Worm (Caenorhabditis elegans) whole organism, L4/young adult: ENCODE results near the gene F54H12.8.
"Not testable (repeated sequence)": the region's sequence is repeated elsewhere in the genome, so short reads cannot be mapped to it uniquely, and the experiment has no call there.

Source experiments
- W03F9.2 ChIP-seq: fragments of 150-350 bp; optimal IDR thresholded peaks from 2 replicates; lab custom pipeline; 2014; ENCODE audit warnings: missing biosample characterization, missing genetic modification characterization
- dao-5 ChIP-seq: sonication (generic microtip); optimal IDR thresholded peaks from 2 replicates; lab custom pipeline; 2016; ENCODE audit warnings: missing genotype, missing genetic modification characterization, moderate library complexity, missing compliant biosample characterization
- him-1 ChIP-seq: sonication (generic microtip); optimal IDR thresholded peaks from 2 replicates; lab custom pipeline; 2016; ENCODE audit warnings: missing genotype, missing genetic modification reagents, missing genetic modification characterization, missing compliant biosample characterization

The F54H12.8 gene

DNA sequence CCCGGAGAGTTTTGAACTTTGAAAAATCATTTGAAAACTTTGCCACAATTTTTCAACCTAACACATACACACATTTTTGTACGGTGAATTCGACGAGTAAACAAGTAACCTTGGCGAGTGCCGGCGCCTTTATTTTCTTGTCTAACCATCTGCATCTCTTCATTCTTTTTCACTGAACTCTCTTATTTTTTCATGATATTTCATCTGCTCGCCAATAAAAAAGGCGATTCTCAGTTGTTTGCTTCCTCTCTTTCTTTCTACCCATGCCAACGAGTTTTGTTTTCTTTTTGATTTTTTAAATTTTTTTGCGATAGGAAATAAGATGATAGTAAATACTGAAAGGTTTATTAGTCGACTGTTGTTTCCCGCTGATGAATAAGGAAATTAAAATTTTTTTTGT, 9.7 kb upstream of the F54H12.8 start:
- TF ChIP-seq W03F9.2 (tag; lab: Kevin White, UChicago) (no peak), dao-5 (no peak), him-1 (no peak)

DNA sequence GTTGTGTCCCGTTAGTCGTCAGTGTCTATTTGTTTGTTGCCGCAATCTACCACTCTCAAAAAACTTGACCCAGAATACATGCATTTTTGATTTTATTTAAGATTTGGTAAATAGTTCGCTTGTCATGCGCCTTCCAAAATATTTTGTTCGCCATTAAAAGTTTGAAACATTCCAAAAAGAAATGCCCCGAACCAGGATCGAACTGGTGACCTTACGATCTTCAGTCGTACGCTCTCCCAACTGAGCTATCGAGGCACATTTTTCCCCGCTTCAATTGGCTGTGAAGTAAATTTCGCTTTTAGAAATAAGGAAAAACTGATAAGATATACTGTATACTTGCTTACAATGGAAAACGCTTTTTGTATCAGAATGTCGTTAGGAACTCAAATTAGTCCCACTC, 9.3 kb upstream of the F54H12.8 start:
- no peak for TF ChIP-seq dao-5
- no peak for TF ChIP-seq him-1
- no peak for TF ChIP-seq W03F9.2 (tag; lab: Kevin White, UChicago)

DNA sequence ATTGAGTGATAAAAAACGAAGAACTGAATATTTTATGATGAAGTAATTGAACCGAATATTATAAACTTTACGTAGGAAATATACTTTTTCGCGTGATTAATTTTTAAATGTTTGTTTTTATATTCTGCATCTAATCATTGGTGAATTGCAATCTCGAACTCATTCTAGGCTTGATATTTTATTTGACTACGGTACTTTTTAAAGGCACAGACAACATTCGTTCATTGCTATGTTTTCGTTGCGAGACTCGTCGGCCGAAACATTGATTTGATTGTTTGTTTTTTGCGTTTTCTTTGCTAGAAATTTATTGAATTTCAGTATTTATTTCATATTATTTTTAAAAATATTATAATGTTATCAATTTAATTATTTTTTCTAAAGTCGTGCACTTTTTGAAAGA, 8.8 kb upstream of the F54H12.8 start, which contains the start of gene C06G4.4:
Gene C06G4.4, minus strand, starts transcription at position 36 of the 400 bp plus-strand sequence.
- TF ChIP-seq him-1 (no peak), dao-5 (no peak), W03F9.2 (tag; lab: Kevin White, UChicago) (peak; percentile 16)

DNA sequence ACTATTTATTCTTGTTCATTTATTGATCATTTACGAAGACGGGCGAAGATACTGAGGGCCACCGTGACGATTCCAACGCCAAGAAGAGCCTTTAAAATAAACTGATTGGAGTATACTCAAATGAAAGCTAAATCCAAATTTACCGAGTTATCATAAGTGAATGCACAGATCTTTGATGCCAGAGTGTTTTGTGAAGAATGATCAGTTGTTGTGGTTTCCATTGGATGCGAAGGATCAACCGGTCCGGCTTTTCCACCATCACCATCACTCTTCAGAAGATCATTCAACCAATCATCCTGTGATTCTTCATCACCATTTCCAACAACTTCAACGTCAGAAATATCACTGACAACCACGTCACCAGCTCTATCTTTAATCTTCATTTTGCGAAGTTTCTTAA, 8.2 kb upstream of the F54H12.8 start:
- TF ChIP-seq W03F9.2 (tag; lab: Kevin White, UChicago) (no peak), dao-5 (no peak), him-1 (no peak)

DNA sequence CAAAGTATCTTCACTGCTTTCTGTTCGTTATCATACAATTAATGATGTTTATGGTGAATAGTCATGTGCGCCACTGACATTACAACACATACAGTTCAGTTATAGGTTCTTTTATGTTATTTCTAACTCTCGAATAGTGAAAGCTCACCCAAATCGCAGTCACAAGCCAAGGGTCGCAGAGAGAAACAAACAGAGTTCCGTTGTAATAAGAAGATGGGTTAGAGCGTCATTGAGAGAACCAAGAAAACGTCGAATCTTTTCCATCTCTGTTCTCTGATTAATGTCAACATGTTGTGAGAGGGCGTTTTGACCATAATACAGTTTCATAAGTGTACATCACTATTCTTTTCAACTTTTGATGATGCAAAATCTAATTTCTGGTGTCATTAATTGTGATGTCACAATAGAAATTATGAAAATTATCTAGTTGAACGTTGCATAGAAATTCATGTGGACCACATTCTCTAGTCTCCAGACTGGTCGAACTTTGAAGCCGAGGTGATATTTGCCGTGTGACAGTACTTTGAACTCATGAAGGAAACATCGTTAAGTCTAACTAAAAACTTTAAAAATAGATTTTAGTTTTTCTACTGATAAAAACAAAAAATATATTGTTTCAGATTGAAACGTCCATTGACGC, 5.1 kb upstream of the F54H12.8 start:
- TF ChIP-seq W03F9.2 (tag; lab: Kevin White, UChicago), result no peak
- TF ChIP-seq him-1, result no peak
- TF ChIP-seq dao-5, result no peak

DNA sequence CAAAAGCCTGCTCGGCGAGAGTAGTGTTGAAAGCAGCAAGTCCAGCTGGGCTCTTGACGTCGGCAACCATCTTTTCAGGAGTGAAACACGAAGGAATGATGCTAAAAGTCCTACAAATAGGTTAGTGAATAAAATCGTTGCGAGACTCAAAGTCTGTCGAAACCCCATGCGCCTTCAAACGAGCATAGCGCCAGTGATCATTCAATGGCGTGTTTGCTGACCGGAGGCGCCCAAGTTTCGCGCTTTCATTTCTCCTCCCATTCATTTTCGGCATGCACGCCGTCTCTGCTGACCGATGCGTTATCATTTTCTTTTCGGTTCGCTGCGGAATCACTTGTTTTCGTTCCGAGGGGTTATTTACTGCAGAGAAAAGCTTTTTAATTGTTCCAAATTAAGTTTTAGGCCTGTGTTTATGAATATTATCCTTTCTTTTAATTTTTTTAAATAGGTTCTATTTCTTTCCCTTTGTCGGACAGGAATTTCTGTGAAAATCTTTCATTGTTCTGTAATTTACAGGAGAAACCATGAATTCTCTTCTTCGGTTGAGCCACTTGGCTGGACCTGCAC, 4.3 kb upstream of the F54H12.8 start, which contains the start of the genes eef-1B.1 and aco-2:
Gene eef-1B.1, minus strand, starts transcription at position 186 of the 567 bp plus-strand sequence.
Gene aco-2, plus strand, starts transcription at position 517 of the 567 bp plus-strand sequence.
- TF ChIP-seq dao-5 (no peak), W03F9.2 (tag; lab: Kevin White, UChicago) (peak; percentile 90), him-1 (peak; percentile 67)

DNA sequence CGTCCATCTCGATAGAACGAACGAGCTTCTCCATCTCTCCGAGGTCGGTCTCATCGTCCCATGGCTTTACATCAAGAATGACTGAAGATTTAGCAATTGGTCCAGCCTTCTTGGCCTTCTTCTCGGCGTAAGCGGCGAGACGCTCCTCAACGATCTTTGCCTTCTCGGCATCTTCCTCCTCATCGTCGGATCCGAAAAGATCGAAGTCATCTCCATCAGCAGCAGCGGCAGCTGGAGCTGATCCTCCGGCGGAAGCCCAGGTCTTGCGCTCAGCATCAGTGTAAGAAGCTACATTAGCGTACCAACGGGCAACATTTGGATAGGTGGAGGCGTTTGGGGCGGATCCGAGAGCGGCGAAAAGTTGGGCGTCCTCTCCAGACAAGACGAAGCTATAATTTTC, 3.7 kb upstream of the F54H12.8 start:
- TF ChIP-seq dao-5, result no peak
- TF ChIP-seq W03F9.2 (tag; lab: Kevin White, UChicago), result no peak
- no peak for TF ChIP-seq him-1

DNA sequence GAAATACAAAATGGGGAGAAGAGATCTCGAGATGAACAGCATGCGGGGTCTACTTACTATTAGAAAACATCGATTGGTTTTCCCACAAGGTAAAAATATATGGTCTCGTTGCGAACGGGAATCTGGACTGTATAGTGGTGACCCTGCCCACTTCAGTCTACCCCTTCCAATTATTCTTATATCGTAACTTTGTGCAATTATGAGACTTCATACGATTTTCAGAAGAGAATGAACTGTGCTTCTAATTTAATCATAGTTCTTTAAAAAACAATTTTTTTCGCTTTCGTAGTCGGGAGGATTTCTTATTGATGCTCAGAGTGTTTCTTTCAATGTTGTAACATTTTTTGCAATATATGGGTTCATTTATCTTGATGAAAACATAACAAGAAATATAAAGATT, 3.0 kb upstream of the F54H12.8 start, which contains the start of gene F54H12.5:
Gene F54H12.5, minus strand, starts transcription at position 101 of the 400 bp plus-strand sequence.
- TF ChIP-seq him-1 (no peak), dao-5 (no peak), W03F9.2 (tag; lab: Kevin White, UChicago) (no peak)

DNA sequence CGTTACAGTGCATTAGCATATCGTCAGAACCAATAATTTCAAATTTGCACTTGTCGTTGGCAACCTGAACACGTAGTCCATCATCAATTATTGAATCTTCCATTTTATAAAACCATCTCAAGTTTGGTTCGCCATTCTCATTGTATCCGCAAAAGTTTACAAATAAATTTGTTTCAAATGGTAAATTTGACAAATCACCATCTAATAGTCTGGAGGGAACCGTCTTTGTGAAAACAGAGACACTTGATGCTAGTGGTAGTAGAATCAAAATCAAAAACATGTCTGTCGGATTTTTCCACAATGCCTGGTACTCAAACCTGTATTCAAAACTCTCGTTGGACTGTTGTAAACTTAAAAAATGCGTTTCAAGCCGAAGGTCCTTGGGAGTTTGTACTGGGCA, 4.7 kb downstream of the F54H12.8 start, which contains the start of gene F54H12.2:
Gene F54H12.2, plus strand, starts transcription at position 301 of the 400 bp plus-strand sequence.
- not testable (repeated sequence) for TF ChIP-seq him-1; dao-5; W03F9.2 (tag; lab: Kevin White, UChicago)

DNA sequence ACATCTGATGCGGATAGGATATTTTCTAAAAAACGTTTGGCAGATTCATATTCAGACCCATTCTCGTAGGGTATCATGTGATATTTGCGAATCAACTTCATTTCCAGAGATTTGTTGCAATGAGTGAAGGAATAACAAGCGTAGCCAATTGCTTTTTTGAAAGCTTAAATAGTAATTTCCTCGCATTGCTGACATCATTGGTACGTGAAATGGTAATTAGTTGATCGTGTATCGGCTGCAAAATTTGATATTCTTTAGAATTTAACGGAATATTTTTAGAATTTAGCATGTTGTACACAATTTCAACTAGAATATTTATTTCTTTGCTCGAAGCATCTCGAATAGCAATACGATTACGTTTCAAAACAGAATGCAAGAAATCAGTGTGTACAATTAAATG, 6.4 kb downstream of the F54H12.8 start, which contains the start of gene F54H12.4:
Gene F54H12.4, minus strand, starts transcription at position 101 of the 400 bp plus-strand sequence.
- TF ChIP-seq him-1; dao-5; W03F9.2 (tag; lab: Kevin White, UChicago): not testable (repeated sequence)

DNA sequence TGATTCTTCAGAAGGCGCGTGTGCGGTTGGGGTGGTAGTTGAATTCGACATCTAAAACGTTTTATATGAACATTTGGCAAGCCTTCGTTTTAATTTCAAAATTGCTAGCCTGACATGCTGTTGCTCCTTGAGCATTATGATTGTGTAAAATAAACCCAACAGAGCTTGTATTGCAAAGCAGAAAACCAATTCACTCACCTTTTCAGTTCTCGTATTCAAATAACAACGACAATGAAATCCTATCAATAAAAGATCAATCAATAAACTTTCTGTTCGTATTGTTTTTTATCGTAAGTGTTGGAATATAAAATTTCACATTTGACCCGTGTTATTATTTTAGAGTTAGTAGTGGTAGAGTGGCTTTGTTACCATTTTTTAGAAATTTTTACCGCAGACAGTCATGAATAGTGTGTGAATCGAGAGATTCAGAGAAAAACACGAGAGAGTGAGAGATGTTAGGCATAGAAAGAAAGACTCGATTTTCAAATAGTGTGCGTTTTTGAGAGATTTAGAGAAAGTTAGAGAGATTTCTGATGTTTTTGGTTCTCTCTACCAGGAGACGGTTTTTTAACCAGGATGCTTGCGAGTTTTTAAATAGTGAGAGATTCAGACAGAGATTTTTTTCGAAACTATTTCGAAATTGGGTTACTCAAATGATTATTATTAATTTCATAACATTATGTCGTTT, 10.0 kb downstream of the F54H12.8 start, which contains the start of gene F54H12.10:
Gene F54H12.10, minus strand, starts transcription at position 51 of the 688 bp plus-strand sequence.
- not testable (repeated sequence) for TF ChIP-seq dao-5; W03F9.2 (tag; lab: Kevin White, UChicago); him-1

DNA sequence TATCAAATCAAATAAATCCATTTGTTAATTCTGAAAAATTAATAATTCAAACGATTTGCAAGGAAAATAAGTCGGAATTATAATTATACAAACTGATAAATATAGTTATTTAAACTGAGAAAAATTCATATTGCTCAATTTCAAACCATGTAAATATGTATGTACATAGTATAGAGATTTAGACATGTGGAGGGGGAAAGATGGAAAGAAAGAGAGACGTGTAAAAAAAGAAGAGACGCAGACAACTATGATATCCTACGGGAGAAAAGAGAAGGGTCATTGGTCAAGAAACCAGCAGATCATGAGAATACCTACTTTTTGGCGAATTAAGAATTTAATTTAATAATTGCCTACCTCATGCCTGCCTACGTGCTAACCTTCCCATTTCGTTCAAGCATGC, 10.9 kb downstream of the F54H12.8 start, which contains the start of gene C29E4.11:
Gene C29E4.11, minus strand, starts transcription at position 30 of the 400 bp plus-strand sequence.
- no peak for TF ChIP-seq him-1
- no peak for TF ChIP-seq W03F9.2 (tag; lab: Kevin White, UChicago)
- no peak for TF ChIP-seq dao-5

DNA sequence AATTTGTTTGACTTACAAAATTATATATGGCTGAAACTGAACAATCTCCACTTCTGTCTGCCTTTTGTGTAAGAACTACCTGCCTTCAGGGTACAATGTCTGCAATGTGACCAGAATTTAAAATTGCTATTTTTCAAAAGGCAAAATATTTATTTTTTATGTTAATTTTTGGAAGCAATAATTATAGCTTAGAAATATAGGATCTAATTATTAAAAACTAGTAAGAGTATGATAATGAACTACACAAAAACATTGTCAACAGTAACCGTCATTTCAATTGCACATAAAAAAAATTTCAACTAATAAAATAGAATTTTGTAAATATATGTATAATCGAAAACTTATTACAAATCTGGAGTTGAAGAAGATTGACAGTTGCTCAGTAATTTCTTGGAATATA, 12.1 kb downstream of the F54H12.8 start, which contains the start of gene C29E4.9:
Gene C29E4.9, minus strand, starts transcription at position 101 of the 400 bp plus-strand sequence.
- TF ChIP-seq dao-5, result no peak
- TF ChIP-seq him-1, result no peak
- TF ChIP-seq W03F9.2 (tag; lab: Kevin White, UChicago), result no peak

DNA sequence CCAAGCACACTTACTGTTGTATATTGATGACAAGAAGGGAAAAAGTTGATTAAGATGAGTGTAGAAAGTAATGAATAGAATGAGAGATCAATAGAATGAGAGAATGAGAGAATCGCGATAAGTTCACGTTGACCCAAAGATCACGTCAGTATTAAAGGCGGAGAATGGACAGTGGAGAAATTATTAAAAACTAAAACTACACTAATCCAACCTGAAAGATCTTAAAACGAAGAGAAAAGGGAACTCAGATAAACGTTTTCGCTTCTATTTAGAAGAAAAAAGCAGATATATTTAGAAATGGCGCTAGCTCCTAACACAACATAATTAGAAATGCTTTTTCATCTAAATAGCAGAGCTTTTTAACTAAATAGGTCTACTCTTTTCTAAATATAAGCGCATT, 15.8 kb downstream of the F54H12.8 start, which contains the start of gene let-754:
Gene let-754, minus strand, starts transcription at position 101 of the 400 bp plus-strand sequence.
- TF ChIP-seq dao-5 (no peak), W03F9.2 (tag; lab: Kevin White, UChicago) (no peak), him-1 (no peak)
